Worm (Caenorhabditis elegans) whole organism, L4 larva: ENCODE data around the gene C44C10.12.

ENCODE experiments used
- F49E8.2 ChIP-seq: sonication (generic microtip); optimal IDR thresholded peaks from 2 replicates; lab custom pipeline; 2016; ENCODE audit warnings: missing compliant biosample characterization, mild to moderate bottlenecking, missing genetic modification characterization, borderline replicate concordance
- T26A8.4 ChIP-seq: fragments of 200-800 bp; sonication (Bioruptor generic); IDR thresholded peaks from 2 replicates; pipeline ENCODE4 v1.3.6; 2022; ENCODE audit warnings: missing genetic modification characterization, missing compliant biosample characterization
- Y5F2A.4 ChIP-seq: fragments of 200-800 bp; sonication (Bioruptor generic); optimal IDR thresholded peaks from 2 replicates; lab custom pipeline; 2018; ENCODE audit warnings: mild to moderate bottlenecking, missing genetic modification characterization, missing compliant biosample characterization
- ZK546.5 ChIP-seq, 2 experiments: sonication (generic microtip); optimal IDR thresholded peaks; 2 replicates each; lab custom pipeline; 2017; ENCODE audit warnings: missing biosample characterization in 2 of 2, missing genetic modification characterization in 2 of 2
- aha-1 ChIP-seq: fragments of 150-350 bp; peaks from one replicate; lab custom pipeline; 2014; ENCODE audit warnings: missing biosample characterization, missing genetic modification characterization
- aly-2 ChIP-seq: sonication (generic microtip); optimal IDR thresholded peaks from 2 replicates; lab custom pipeline; 2018; ENCODE audit warnings: missing biosample characterization, missing genetic modification characterization
- ceh-20 ChIP-seq: fragments of 200-800 bp; sonication (Bioruptor generic); IDR thresholded peaks from 2 replicates; pipeline ENCODE4 v1.3.6; 2022; ENCODE audit warnings: missing genetic modification reagents, missing genetic modification characterization, missing compliant biosample characterization
- ceh-32 ChIP-seq: sonication (generic microtip); optimal IDR thresholded peaks from 2 replicates; lab custom pipeline; 2016; ENCODE audit warnings: mild to moderate bottlenecking, missing genetic modification characterization, missing compliant biosample characterization; ENCODE audit not compliant: poor library complexity
- daf-19 ChIP-seq: fragments of 200-800 bp; sonication (Bioruptor generic); conservative IDR thresholded peaks from 2 replicates; pipeline ENCODE4 v1.3.6; 2022; ENCODE audit warnings: missing genetic modification characterization, missing compliant biosample characterization
- dmd-8 ChIP-seq: fragments of 200-800 bp; sonication (Bioruptor generic); IDR thresholded peaks from 2 replicates; pipeline ENCODE4 v1.3.6; 2022; ENCODE audit warnings: missing genetic modification characterization, missing compliant biosample characterization
- dve-1 ChIP-seq: sonication (generic microtip); optimal IDR thresholded peaks from 2 replicates; lab custom pipeline; 2017; ENCODE audit warnings: antibody characterized with exemption, mild to moderate bottlenecking, missing genetic modification characterization, missing compliant biosample characterization; ENCODE audit not compliant: insufficient read depth
- egl-43 ChIP-seq: fragments of 200-800 bp; sonication (Bioruptor generic); IDR thresholded peaks from 2 replicates; pipeline ENCODE4 v1.3.6; 2022; ENCODE audit warnings: missing genetic modification reagents, missing genetic modification characterization, missing compliant biosample characterization
- fkh-10 ChIP-seq: fragments of 150-350 bp; optimal IDR thresholded peaks from 2 replicates; lab custom pipeline; 2014; ENCODE audit warnings: missing biosample characterization, missing genetic modification reagents, missing genetic modification characterization
- hif-1 ChIP-seq, 2 experiments: sonication (generic microtip); optimal IDR thresholded peaks; 2 replicates each; lab custom pipeline; 2016 to 2017; ENCODE audit warnings: missing compliant biosample characterization in 2 of 2, missing genetic modification characterization in 2 of 2, missing genetic modification reagents in 2 of 2, missing genotype in 2 of 2, mild to moderate bottlenecking in 1 of 2
- lin-1 ChIP-seq: fragments of 200-800 bp; sonication (Bioruptor generic); IDR thresholded peaks from 2 replicates; pipeline ENCODE4 v1.3.6; 2022; ENCODE audit warnings: missing genetic modification reagents, missing genetic modification characterization, missing compliant biosample characterization
- lin-13 ChIP-seq: fragments of 150-350 bp; optimal IDR thresholded peaks from 2 replicates; lab custom pipeline; 2014; ENCODE audit warnings: missing biosample characterization, missing genetic modification reagents, missing genetic modification characterization
- lin-39 ChIP-seq: fragments of 150-350 bp; optimal IDR thresholded peaks from 2 replicates; lab custom pipeline; 2014; ENCODE audit warnings: missing biosample characterization, missing genetic modification reagents, missing genetic modification characterization
- lir-3 ChIP-seq: sonication (generic microtip); optimal IDR thresholded peaks from 2 replicates; lab custom pipeline; 2016; ENCODE audit warnings: mild to moderate bottlenecking, missing genetic modification characterization, missing compliant biosample characterization
- lsy-2 ChIP-seq, 2 experiments: fragments of 150-350 bp in 1 of 2; sonication (generic microtip) in 1 of 2; optimal IDR thresholded peaks; 2 replicates each; lab custom pipeline; 2014 to 2017; ENCODE audit warnings: missing biosample characterization in 2 of 2, missing genetic modification characterization in 2 of 2
- madf-5 ChIP-seq, 2 experiments: fragments of 200-800 bp; sonication (Bioruptor generic); IDR thresholded peaks; 2 replicates each; pipeline ENCODE4 v1.3.6; 2022; ENCODE audit warnings: missing compliant biosample characterization in 2 of 2, missing genetic modification characterization in 2 of 2
- mdt-29 ChIP-seq: fragments of 200-800 bp; sonication (Bioruptor generic); IDR thresholded peaks from 2 replicates; pipeline ENCODE4 v1.3.6; 2022; ENCODE audit warnings: missing genetic modification reagents, missing genetic modification characterization, missing compliant biosample characterization
- mep-1 ChIP-seq: fragments of 150-350 bp; sonication (generic microtip); optimal IDR thresholded peaks from 3 replicates; lab custom pipeline; 2014; ENCODE audit warnings: missing biosample characterization, missing genetic modification characterization
- mxl-2 ChIP-seq: fragments of 200-800 bp; sonication (Bioruptor generic); conservative IDR thresholded peaks from 2 replicates; pipeline ENCODE4 v1.3.6; 2022; ENCODE audit warnings: missing genetic modification reagents, missing genetic modification characterization, missing compliant biosample characterization
- mxl-3 ChIP-seq: fragments of 200-800 bp; sonication (Bioruptor generic); optimal IDR thresholded peaks from 2 replicates; lab custom pipeline; 2018; ENCODE audit warnings: mild to moderate bottlenecking, missing genetic modification characterization, missing compliant biosample characterization
- nhr-111 ChIP-seq: fragments of 200-800 bp; sonication (Bioruptor generic); optimal IDR thresholded peaks from 2 replicates; lab custom pipeline; 2018; ENCODE audit warnings: mild to moderate bottlenecking, missing genetic modification characterization, missing compliant biosample characterization
- nhr-237 ChIP-seq: sonication (generic microtip); optimal IDR thresholded peaks from 2 replicates; lab custom pipeline; 2017; ENCODE audit warnings: missing biosample characterization, missing genetic modification characterization
- nhr-28 ChIP-seq: fragments of 150-350 bp; optimal IDR thresholded peaks from 2 replicates; lab custom pipeline; 2014; ENCODE audit warnings: missing biosample characterization, missing genetic modification characterization
- nhr-42 ChIP-seq: fragments of 200-800 bp; sonication (Bioruptor generic); IDR thresholded peaks from 2 replicates; pipeline ENCODE4 v1.3.6; 2022; ENCODE audit warnings: missing genetic modification characterization, missing compliant biosample characterization
- nhr-48 ChIP-seq: sonication (generic microtip); optimal IDR thresholded peaks from 2 replicates; lab custom pipeline; 2016; ENCODE audit warnings: mild to moderate bottlenecking, missing genetic modification characterization, missing compliant biosample characterization
- nhr-76 ChIP-seq: fragments of 150-350 bp; optimal IDR thresholded peaks from 2 replicates; lab custom pipeline; 2014; ENCODE audit warnings: missing biosample characterization, missing genetic modification characterization
- nhr-77 ChIP-seq: fragments of 150-350 bp; optimal IDR thresholded peaks from 2 replicates; lab custom pipeline; 2014; ENCODE audit warnings: missing biosample characterization, missing genetic modification characterization
- saeg-2 ChIP-seq: fragments of 200-800 bp; sonication (Bioruptor generic); IDR thresholded peaks from 2 replicates; pipeline ENCODE4 v1.3.6; 2022; ENCODE audit warnings: missing genetic modification reagents, missing genetic modification characterization, missing compliant biosample characterization
- sdz-12 ChIP-seq: fragments of 200-800 bp; sonication (Bioruptor generic); optimal IDR thresholded peaks from 2 replicates; lab custom pipeline; 2018; ENCODE audit warnings: mild to moderate bottlenecking, missing genetic modification characterization, missing compliant biosample characterization
- set-16 ChIP-seq: fragments of 200-800 bp; sonication (Bioruptor generic); IDR thresholded peaks from 2 replicates; pipeline ENCODE4 v1.3.6; 2022; ENCODE audit warnings: missing genetic modification reagents, missing genetic modification characterization, missing compliant biosample characterization
- skn-1 ChIP-seq: fragments of 150-350 bp; optimal IDR thresholded peaks from 2 replicates; lab custom pipeline; 2014; ENCODE audit warnings: missing biosample characterization, missing genetic modification characterization
- snpc-4 ChIP-seq: fragments of 150-350 bp; optimal IDR thresholded peaks from 2 replicates; lab custom pipeline; 2014; ENCODE audit warnings: missing biosample characterization, missing genetic modification characterization
- spr-1 ChIP-seq: sonication (generic microtip); optimal IDR thresholded peaks from 2 replicates; lab custom pipeline; 2016; ENCODE audit warnings: mild to moderate bottlenecking, missing genetic modification characterization, missing compliant biosample characterization
- unc-62 ChIP-seq, 3 experiments: fragments of 150-350 bp in 1 of 3; sonication (generic microtip); optimal IDR thresholded peaks in 2 of 3; peaks in 1 of 3; 1 replicate in 1 of 3; 2 replicates in 2 of 3; lab custom pipeline; 2014 to 2017; ENCODE audit warnings: missing biosample characterization in 3 of 3, missing genetic modification characterization in 3 of 3, missing genetic modification reagents in 3 of 3, missing genotype in 1 of 3
- vab-7 ChIP-seq: fragments of 200-800 bp; sonication (Bioruptor generic); IDR thresholded peaks from 2 replicates; pipeline ENCODE4 v1.3.6; 2022; ENCODE audit warnings: missing genetic modification reagents, missing genetic modification characterization, missing compliant biosample characterization
- ztf-11 ChIP-seq: fragments of 150-350 bp; optimal IDR thresholded peaks from 2 replicates; lab custom pipeline; 2014; ENCODE audit warnings: missing biosample characterization, missing genetic modification characterization
- ztf-7 ChIP-seq: fragments of 150-350 bp; optimal IDR thresholded peaks from 2 replicates; lab custom pipeline; 2014; ENCODE audit warnings: missing biosample characterization, missing genetic modification characterization

C44C10.12 gene

DNA sequence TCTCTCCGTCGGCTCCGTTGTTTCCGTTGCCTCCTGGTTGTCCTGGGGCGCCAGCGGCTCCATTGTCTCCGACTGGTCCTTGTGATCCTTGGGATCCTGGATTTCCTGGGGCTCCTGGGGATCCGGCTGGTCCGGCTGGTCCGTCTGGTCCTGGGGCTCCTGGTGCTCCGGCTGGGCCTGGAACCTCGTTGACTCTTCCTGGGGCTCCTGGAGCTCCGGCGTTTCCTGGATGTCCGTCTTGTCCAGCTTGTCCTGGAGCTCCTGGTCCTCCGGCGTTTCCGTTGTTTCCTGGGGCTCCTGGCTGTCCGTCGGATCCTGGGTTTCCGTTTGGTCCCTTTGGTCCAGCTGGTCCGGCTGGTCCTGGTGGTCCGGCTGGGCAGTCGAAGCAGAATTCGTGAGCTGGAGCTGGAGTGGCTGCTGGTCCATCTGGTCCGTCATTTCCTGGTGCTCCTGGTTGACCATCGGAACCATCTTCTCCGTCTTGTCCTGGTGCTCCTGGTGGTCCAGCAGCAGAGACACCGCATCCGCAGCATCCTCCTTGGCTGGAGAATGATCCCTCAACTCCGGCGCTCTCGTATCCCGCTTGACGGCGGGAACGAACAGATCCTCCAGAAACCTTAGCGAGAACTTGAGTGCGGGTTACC is 14.8 kb downstream of the C44C10.12 start:
- TF ChIP-seq aha-1 (tag; lab: Kevin White, UChicago) (peak; percentile 58), daf-19 (GFP tag; lab: Robert Waterston, UW) (no peak), T26A8.4 (GFP tag; lab: Robert Waterston, UW) (no peak), madf-5 (GFP tag; IDR thresholded peaks at IDR 0.05; lab: Robert Waterston, UW) (0 out of 4 replicates have a peak, but pooled peaks of 1 of the 2 experiments have one; percentile 23), egl-43 (GFP tag; lab: Robert Waterston, UW) (no peak), set-16 (peak; percentile 98), spr-1 (tag; lab: Kevin White, UChicago) (no peak), fkh-10 (GFP tag; lab: Kevin White, UChicago) (no peak), mdt-29 (GFP tag; lab: Robert Waterston, UW) (no peak)

ce11 chrX:11712230-11712853 is 15.5 kb downstream of the C44C10.12 start, which contains the start of gene col-180:
Gene col-180 (minus strand): TSS chrX:11712280.
- peak in 1 of 2 experiments; percentile 93 for TF ChIP-seq unc-62 (GFP tag; optimal IDR thresholded peaks at IDR 0.05 in 1 of 2; lab: Kevin White, UChicago)
- no peak for TF ChIP-seq unc-62 (tag; optimal IDR thresholded peaks at IDR 0.05; lab: Kevin White, UChicago)
- no peak for TF ChIP-seq F49E8.2 (tag; lab: Kevin White, UChicago)
- TF ChIP-seq egl-43 (GFP tag; lab: Robert Waterston, UW), result no peak
- TF ChIP-seq mxl-3, result peak; percentile 18
- TF ChIP-seq lin-13, result no peak
- TF ChIP-seq aha-1 (tag; lab: Kevin White, UChicago), result peak; percentile 87
- no peak for TF ChIP-seq lin-39 (tag; lab: Kevin White, UChicago)

ce11 chrX:11716463-11716960 is 19.7 kb downstream of the C44C10.12 start, which contains the start of gene C44C10.9:
Gene C44C10.9 (minus strand): TSS chrX:11716513.
- TF ChIP-seq mxl-3, result peak; percentile 5
- no peak for TF ChIP-seq nhr-77 (tag; lab: Kevin White, UChicago)
- peak; percentile 28 for TF ChIP-seq dve-1 (tag; lab: Kevin White, UChicago)

DNA sequence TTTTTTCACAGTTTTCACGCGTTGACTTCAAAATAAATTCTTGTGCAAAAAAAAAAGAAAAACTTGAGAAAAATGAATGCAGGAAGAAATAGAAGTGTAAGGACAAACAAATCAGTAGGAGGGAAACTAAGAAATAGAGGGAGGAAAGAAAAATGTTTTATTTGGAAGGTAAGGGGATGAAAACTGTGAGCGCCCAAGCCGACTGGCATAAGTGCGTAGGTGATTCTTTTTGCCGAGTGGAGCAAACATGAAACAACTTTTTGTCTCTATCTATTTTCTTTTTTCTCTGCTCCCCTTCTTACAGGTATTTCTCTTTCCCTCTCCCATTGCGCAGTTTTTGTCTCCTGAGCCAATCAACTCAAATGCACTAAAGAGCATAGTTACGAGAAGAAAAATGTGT is 22.0 kb downstream of the C44C10.12 start:
- no peak for TF ChIP-seq dmd-8 (GFP tag; lab: Robert Waterston, UW)
- TF ChIP-seq nhr-237 (tag; lab: Kevin White, UChicago), result no peak
- no peak for TF ChIP-seq ceh-32 (tag; lab: Kevin White, UChicago)
- TF ChIP-seq nhr-48 (tag; lab: Kevin White, UChicago), result no peak
- no peak for TF ChIP-seq nhr-42 (GFP tag; lab: Robert Waterston, UW)
- TF ChIP-seq mep-1 (tag; lab: Kevin White, UChicago), result no peak
- no peak for TF ChIP-seq hif-1 (tag; optimal IDR thresholded peaks at IDR 0.05; lab: Kevin White, UChicago)
- no peak for TF ChIP-seq nhr-77 (tag; lab: Kevin White, UChicago)
- TF ChIP-seq vab-7, result no peak
- TF ChIP-seq lin-1, result no peak
- TF ChIP-seq ceh-20 (GFP tag; lab: Robert Waterston, UW), result no peak
- no peak for TF ChIP-seq nhr-111 (GFP tag; lab: Kevin White, UChicago)
- no peak for TF ChIP-seq dve-1 (tag; lab: Kevin White, UChicago)
- TF ChIP-seq skn-1, result no peak
- no peak for TF ChIP-seq mxl-2 (GFP tag; lab: Robert Waterston, UW)
- no peak for TF ChIP-seq lin-13

DNA sequence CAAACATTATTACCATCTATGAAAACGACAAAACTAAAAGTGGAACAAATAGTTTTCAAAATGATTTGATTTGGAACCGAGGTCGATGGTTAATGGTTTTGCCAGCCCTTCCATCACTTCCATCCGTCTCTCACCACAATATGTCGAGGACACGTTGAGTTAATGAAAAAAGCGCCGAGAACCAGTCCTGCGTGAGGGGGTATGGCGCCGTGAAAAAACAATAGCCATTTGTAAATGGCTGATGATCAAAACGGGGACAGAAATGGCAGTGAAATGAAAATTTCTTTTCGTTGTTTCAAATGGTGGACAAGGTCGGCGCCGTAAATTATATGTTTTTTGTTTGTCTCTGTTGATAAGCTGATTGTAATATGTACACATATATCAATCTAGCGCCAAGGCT is 23.3 kb downstream of the C44C10.12 start:
- no peak for TF ChIP-seq snpc-4 (tag; lab: Kevin White, UChicago)
- TF ChIP-seq nhr-28 (tag; lab: Kevin White, UChicago), result peak; percentile 11
- TF ChIP-seq saeg-2 (GFP tag; lab: Robert Waterston, UW), result no peak
- no peak for TF ChIP-seq lir-3
- TF ChIP-seq lsy-2 (tag; optimal IDR thresholded peaks at IDR 0.05; lab: Kevin White, UChicago), result no peak
- TF ChIP-seq aly-2 (tag; lab: Kevin White, UChicago), result no peak
- TF ChIP-seq nhr-48 (tag; lab: Kevin White, UChicago), result no peak
- no peak for TF ChIP-seq sdz-12
- TF ChIP-seq nhr-42 (GFP tag; lab: Robert Waterston, UW), result no peak
- no peak for TF ChIP-seq nhr-76 (tag; lab: Kevin White, UChicago)
- TF ChIP-seq ZK546.5 (tag; optimal IDR thresholded peaks at IDR 0.05; lab: Kevin White, UChicago), result no peak
- TF ChIP-seq dmd-8 (GFP tag; lab: Robert Waterston, UW), result no peak
- TF ChIP-seq ztf-7 (tag; lab: Kevin White, UChicago), result no peak
- no peak for TF ChIP-seq hif-1 (tag; optimal IDR thresholded peaks at IDR 0.05; lab: Kevin White, UChicago)
- TF ChIP-seq dve-1 (tag; lab: Kevin White, UChicago), result peak; percentile 6
- no peak for TF ChIP-seq ztf-11 (tag; lab: Kevin White, UChicago)
- TF ChIP-seq Y5F2A.4, result no peak
- no peak for TF ChIP-seq ceh-20 (GFP tag; lab: Robert Waterston, UW)
